Worm (Caenorhabditis elegans) whole organism, L1 larva: ENCODE results near the gene H10D18.5.
A peak's percentile ranks its signal among the peaks of the same experiment; 100 is the strongest.

Experiments
- C16A3.4 ChIP-seq: fragments of 150-350 bp; optimal IDR thresholded peaks from 2 replicates; lab custom pipeline; 2014; ENCODE audit warnings: missing biosample characterization, missing genetic modification characterization
- F16B12.6 ChIP-seq: fragments of 150-350 bp; optimal IDR thresholded peaks from 2 replicates; lab custom pipeline; 2014; ENCODE audit warnings: missing biosample characterization, missing genetic modification characterization
- blmp-1 ChIP-seq: fragments of 150-350 bp; optimal IDR thresholded peaks from 2 replicates; lab custom pipeline; 2014; ENCODE audit warnings: missing biosample characterization, missing genetic modification characterization
- ceh-63 ChIP-seq: fragments of 200-800 bp; sonication (Bioruptor generic); optimal IDR thresholded peaks from 2 replicates; lab custom pipeline; 2018; ENCODE audit warnings: mild to moderate bottlenecking, missing genetic modification characterization, missing compliant biosample characterization
- ceh-8 ChIP-seq: fragments of 200-800 bp; sonication (Bioruptor generic); optimal IDR thresholded peaks from 2 replicates; lab custom pipeline; 2018; ENCODE audit warnings: mild to moderate bottlenecking, missing genetic modification characterization, moderate library complexity, missing compliant biosample characterization
- ceh-88 ChIP-seq: fragments of 200-800 bp; sonication (Bioruptor generic); IDR thresholded peaks from 2 replicates; pipeline ENCODE4 v1.3.6; 2022; ENCODE audit warnings: missing genetic modification characterization, missing compliant biosample characterization
- dpl-1 ChIP-seq, 3 experiments: fragments of 150-350 bp in 2 of 3; sonication (generic microtip) in 1 of 3; optimal IDR thresholded peaks; 2 replicates each; lab custom pipeline; 2014 to 2017; ENCODE audit warnings: missing biosample characterization in 3 of 3, missing genetic modification characterization in 3 of 3, missing genetic modification reagents in 3 of 3
- dsc-1 ChIP-seq: sonication (generic microtip); optimal IDR thresholded peaks from 2 replicates; lab custom pipeline; 2016; ENCODE audit warnings: mild to moderate bottlenecking, missing genetic modification characterization, missing compliant biosample characterization
- efl-1 ChIP-seq, 4 experiments: fragments of 150-350 bp; optimal IDR thresholded peaks in 3 of 4; peaks in 1 of 4; 1 replicate in 1 of 4; 2 replicates in 3 of 4; lab custom pipeline; 2014; ENCODE audit warnings: missing biosample characterization in 2 of 4, missing genetic modification characterization in 2 of 4, missing genetic modification reagents in 2 of 4
- egl-27 ChIP-seq, 2 experiments: fragments of 150-350 bp in 1 of 2; sonication (generic microtip); optimal IDR thresholded peaks; 3 replicates each; lab custom pipeline; 2017 to 2018; ENCODE audit warnings: missing biosample characterization in 2 of 2, missing genetic modification characterization in 2 of 2, missing genetic modification reagents in 2 of 2
- elt-3 ChIP-seq, 6 experiments: fragments of 150-350 bp in 1 of 6; sonication (generic microtip); optimal IDR thresholded peaks; 2 replicates each; lab custom pipeline; 2017 to 2018; ENCODE audit warnings: missing biosample characterization in 6 of 6, missing genetic modification characterization in 6 of 6, inconsistent platforms in 1 of 6
- ets-5 ChIP-seq: fragments of 200-800 bp; sonication (Bioruptor generic); IDR thresholded peaks from 2 replicates; pipeline ENCODE4 v1.3.6; 2022; ENCODE audit warnings: missing genetic modification characterization, missing compliant biosample characterization
- fkh-8 ChIP-seq: sonication (generic microtip); optimal IDR thresholded peaks from 2 replicates; lab custom pipeline; 2016; ENCODE audit warnings: mild to moderate bottlenecking, missing genetic modification characterization, missing compliant biosample characterization
- fos-1 ChIP-seq: fragments of 150-350 bp; optimal IDR thresholded peaks from 2 replicates; lab custom pipeline; 2014; ENCODE audit warnings: missing biosample characterization, missing genetic modification characterization
- hlh-4 ChIP-seq: sonication (generic microtip); optimal IDR thresholded peaks from 2 replicates; lab custom pipeline; 2016; ENCODE audit warnings: mild to moderate bottlenecking, missing genetic modification characterization, missing compliant biosample characterization
- lin-14 ChIP-seq: fragments of 200-800 bp; sonication (Bioruptor generic); optimal IDR thresholded peaks from 2 replicates; lab custom pipeline; 2018; ENCODE audit warnings: mild to moderate bottlenecking, missing genetic modification characterization, moderate library complexity, missing compliant biosample characterization
- lin-15B ChIP-seq: fragments of 150-350 bp; sonication (generic microtip); optimal IDR thresholded peaks from 3 replicates; lab custom pipeline; 2014; ENCODE audit warnings: missing biosample characterization, missing genetic modification characterization
- lir-3 ChIP-seq: sonication (generic microtip); optimal IDR thresholded peaks from 2 replicates; lab custom pipeline; 2016; ENCODE audit warnings: mild to moderate bottlenecking, missing genetic modification characterization, moderate library complexity, missing compliant biosample characterization; ENCODE audit not compliant: poor library complexity
- nhr-11 ChIP-seq: fragments of 150-350 bp; optimal IDR thresholded peaks from 2 replicates; lab custom pipeline; 2014; ENCODE audit warnings: missing biosample characterization, missing genetic modification characterization
- nhr-12 ChIP-seq: sonication (generic microtip); optimal IDR thresholded peaks from 2 replicates; lab custom pipeline; 2017; ENCODE audit warnings: missing biosample characterization, missing genetic modification characterization
- nhr-237 ChIP-seq: fragments of 150-350 bp; optimal IDR thresholded peaks from 2 replicates; lab custom pipeline; 2014; ENCODE audit warnings: missing biosample characterization, missing genetic modification characterization
- nhr-47 ChIP-seq: sonication (generic microtip); optimal IDR thresholded peaks from 2 replicates; lab custom pipeline; 2016; ENCODE audit warnings: mild to moderate bottlenecking, missing genetic modification characterization, moderate library complexity, missing compliant biosample characterization
- nhr-71 ChIP-seq: sonication (generic microtip); optimal IDR thresholded peaks from 2 replicates; lab custom pipeline; 2016; ENCODE audit warnings: mild to moderate bottlenecking, missing genetic modification characterization, moderate library complexity, missing compliant biosample characterization
- nhr-77 ChIP-seq: fragments of 150-350 bp; optimal IDR thresholded peaks from 2 replicates; lab custom pipeline; 2014; ENCODE audit warnings: missing biosample characterization, missing genetic modification characterization
- pqm-1 ChIP-seq: sonication (generic microtip); optimal IDR thresholded peaks from 3 replicates; lab custom pipeline; 2017; ENCODE audit warnings: missing biosample characterization, missing genetic modification characterization
- sptf-1 ChIP-seq: fragments of 150-350 bp; optimal IDR thresholded peaks from 2 replicates; lab custom pipeline; 2014; ENCODE audit warnings: missing biosample characterization, missing genetic modification characterization
- sup-37 ChIP-seq: fragments of 200-800 bp; sonication (Bioruptor generic); optimal IDR thresholded peaks from 2 replicates; lab custom pipeline; 2018; ENCODE audit warnings: mild to moderate bottlenecking, missing genetic modification characterization, missing compliant biosample characterization
- swsn-7 ChIP-seq: sonication (generic microtip); optimal IDR thresholded peaks from 2 replicates; lab custom pipeline; 2016; ENCODE audit warnings: missing genetic modification characterization, missing compliant biosample characterization
- unc-30 ChIP-seq: sonication (generic microtip); optimal IDR thresholded peaks from 2 replicates; lab custom pipeline; 2017; ENCODE audit warnings: missing biosample characterization, missing genetic modification characterization
- unc-98 ChIP-seq: fragments of 200-800 bp; sonication (Bioruptor generic); IDR thresholded peaks from 2 replicates; pipeline ENCODE4 v1.3.6; 2022; ENCODE audit warnings: missing genetic modification characterization, missing compliant biosample characterization
- xbp-1 ChIP-seq: sonication (generic microtip); optimal IDR thresholded peaks from 2 replicates; lab custom pipeline; 2016; ENCODE audit warnings: missing genetic modification characterization, missing compliant biosample characterization
- zip-4 ChIP-seq: fragments of 200-800 bp; sonication (Bioruptor generic); optimal IDR thresholded peaks from 2 replicates; lab custom pipeline; 2018; ENCODE audit warnings: mild to moderate bottlenecking, missing genetic modification characterization, moderate library complexity, missing compliant biosample characterization

Gene H10D18.5

DNA sequence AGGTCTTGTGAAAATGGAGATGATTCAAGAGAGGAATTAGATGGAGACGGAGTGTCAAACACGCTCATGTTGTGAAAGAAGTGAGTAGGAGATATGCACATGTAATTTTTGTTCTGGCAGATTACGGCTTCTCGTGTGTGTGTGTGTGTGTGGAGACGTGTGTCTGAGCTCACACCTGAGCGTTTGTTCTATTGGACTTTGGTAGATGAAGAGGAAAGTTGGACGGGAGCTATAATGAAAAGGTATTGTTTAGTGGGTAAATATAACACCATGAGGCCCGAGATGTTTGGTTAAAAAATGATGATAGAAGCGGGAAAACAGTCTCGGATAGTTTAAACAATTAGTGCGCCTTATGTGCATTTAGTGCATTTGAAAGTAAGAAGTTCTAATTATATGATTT, 37.4 kb upstream of the H10D18.5 start, which contains the start of gene nhr-157:
Gene nhr-157 (minus strand): TSS at position 101 of the 400 bp plus-strand sequence.
- no peak for TF ChIP-seq xbp-1 (tag; lab: Kevin White, UChicago)
- TF ChIP-seq fkh-8 (tag; lab: Kevin White, UChicago) = peak; percentile 47
- no peak for TF ChIP-seq nhr-71 (tag; lab: Kevin White, UChicago)
- no peak for TF ChIP-seq swsn-7

- TF ChIP-seq elt-3 (tag; optimal IDR thresholded peaks at IDR 0.05; lab: Kevin White, UChicago) (no peak), hlh-4 (no peak), nhr-237 (tag; lab: Kevin White, UChicago) (no peak), egl-27 (tag; optimal IDR thresholded peaks at IDR 0.05; lab: Kevin White, UChicago) (no peak), ceh-8 (no peak), lir-3 (tag; lab: Kevin White, UChicago) (no peak), C16A3.4 (no peak), lin-14 (GFP tag; lab: Kevin White, UChicago) (no peak), fos-1 (tag; lab: Kevin White, UChicago) (no peak), fkh-8 (tag; lab: Kevin White, UChicago) (no peak)
These were observed 33.8 kb upstream of the H10D18.5 start for ce11 chrV:3865273-3865672.

- TF ChIP-seq unc-98 (GFP tag; lab: Robert Waterston, UW) (no peak), zip-4 (GFP tag; lab: Kevin White, UChicago) (no peak), lin-15B (no peak), xbp-1 (tag; lab: Kevin White, UChicago) (no peak), pqm-1 (tag; lab: Kevin White, UChicago) (no peak), swsn-7 (no peak), sup-37 (GFP tag; lab: Kevin White, UChicago) (no peak), blmp-1 (tag; lab: Kevin White, UChicago) (no peak), nhr-47 (no peak), nhr-77 (tag; lab: Kevin White, UChicago) (no peak), ceh-63 (GFP tag; lab: Kevin White, UChicago) (no peak), ceh-88 (GFP tag; lab: Robert Waterston, UW) (no peak), sptf-1 (tag; lab: Kevin White, UChicago) (no peak), nhr-11 (no peak), efl-1 (optimal IDR thresholded peaks at IDR 0.05; lab: Kevin White, UChicago) (no peak), efl-1 (GFP tag; optimal IDR thresholded peaks at IDR 0.05 in 1 of 2; lab: Kevin White, UChicago) (no peak)
These were observed 31.3 kb upstream of the H10D18.5 start, which contains the start of gene nhr-187 for ce11 chrV:3862851-3863250. nhr-187 (minus strand) TSS chrV:3862951.

- no peak for TF ChIP-seq fos-1 (tag; lab: Kevin White, UChicago)
- peak; percentile 69 for TF ChIP-seq fkh-8 (tag; lab: Kevin White, UChicago)
- TF ChIP-seq nhr-47 = peak; percentile 12
- peak; percentile 32 for TF ChIP-seq nhr-71 (tag; lab: Kevin White, UChicago)
- TF ChIP-seq hlh-4 = peak; percentile 18
- peak; percentile 62 for TF ChIP-seq dsc-1 (tag; lab: Kevin White, UChicago)
These were observed 28.6 kb upstream of the H10D18.5 start, which contains the start of gene nhr-189 for ce11 chrV:3860123-3860522. nhr-189 (minus strand) TSS chrV:3860243.

DNA sequence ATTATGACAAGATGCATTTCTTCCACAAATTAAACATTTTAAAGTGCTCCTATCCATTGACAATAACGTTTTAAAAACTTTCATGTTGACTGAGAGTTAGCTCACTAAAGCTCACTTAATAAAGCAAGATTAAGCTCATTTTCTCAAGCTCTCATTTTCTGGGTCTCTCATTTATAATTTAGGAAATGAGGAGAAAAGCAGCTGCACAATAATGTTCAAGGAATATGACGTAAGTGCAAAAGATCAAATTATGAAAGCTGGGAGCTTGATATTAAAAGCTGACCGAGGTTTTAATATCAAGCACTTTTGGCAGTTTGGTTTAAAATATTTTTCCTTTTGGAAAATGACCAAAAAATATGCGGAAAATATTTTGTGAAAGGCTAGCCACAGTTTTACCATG, 26.3 kb upstream of the H10D18.5 start, which contains the start of gene nhr-188:
Gene nhr-188 (minus strand): TSS at position 84 of the 400 bp plus-strand sequence.
- TF ChIP-seq nhr-12 (tag; lab: Kevin White, UChicago) = no peak
- TF ChIP-seq ets-5 (GFP tag; lab: Robert Waterston, UW) = no peak
- no peak for TF ChIP-seq dpl-1 (GFP tag; optimal IDR thresholded peaks at IDR 0.05; lab: Kevin White, UChicago)
- peak; percentile 43 for TF ChIP-seq nhr-47
- TF ChIP-seq nhr-71 (tag; lab: Kevin White, UChicago) = peak; percentile 45
- peak; percentile 72 for TF ChIP-seq fkh-8 (tag; lab: Kevin White, UChicago)
- no peak for TF ChIP-seq unc-30
- TF ChIP-seq F16B12.6 = no peak
- TF ChIP-seq dsc-1 (tag; lab: Kevin White, UChicago) = peak; percentile 86
